Fruit fly (Drosophila melanogaster): ENCODE results near the gene mRpS21.

Gene mRpS21

dm6 chr3R:13401722-13402296 is 20.2 kb upstream of the mRpS21 start, which contains the start of gene GILT1:
TSS of gene GILT1 (minus strand) at chr3R:13401862.
- no peak for TF ChIP-seq Eip75B (GFP tag; optimal IDR thresholded peaks at IDR 0.05)
- no peak for TF ChIP-seq CG11902 (GFP tag; optimal IDR thresholded peaks at IDR 0.05)
- TF ChIP-seq Smox (GFP tag; optimal IDR thresholded peaks at IDR 0.05): peak; percentile 30
- TF ChIP-seq pdm3 (GFP tag; optimal IDR thresholded peaks at IDR 0.05): no peak
- no peak for TF ChIP-seq CG3032 (tag; optimal IDR thresholded peaks at IDR 0.05)
- TF ChIP-seq CG1621 (tag; optimal IDR thresholded peaks at IDR 0.05): no peak
- TF ChIP-seq CG3919 (GFP tag; optimal IDR thresholded peaks at IDR 0.05): peak; percentile 24
- peak; percentile 11 for TF ChIP-seq fkh (GFP tag; optimal IDR thresholded peaks at IDR 0.05)
- 0 out of 2 replicates have a peak, but pooled peaks have one; percentile 7 for TF ChIP-seq CG15336 (GFP tag; IDR thresholded peaks at IDR 0.05)
- TF ChIP-seq Hr39 (GFP tag; optimal IDR thresholded peaks at IDR 0.05): no peak
- no peak for TF ChIP-seq net (GFP tag; optimal IDR thresholded peaks at IDR 0.05)
- peak; percentile 27 for TF ChIP-seq Hr4 (GFP tag; optimal IDR thresholded peaks at IDR 0.05)
- TF ChIP-seq esn (GFP tag; optimal IDR thresholded peaks at IDR 0.05): peak; percentile 20
- no peak for TF ChIP-seq CG11762 (GFP tag; optimal IDR thresholded peaks at IDR 0.05; ENCODE audit: insufficient read depth)
- peak; percentile 44 for TF ChIP-seq CG6854 (GFP tag; optimal IDR thresholded peaks at IDR 0.05)
- TF ChIP-seq eg (GFP tag; IDR thresholded peaks at IDR 0.05): peak; percentile 38; the same call in 2 of the 3 replicates
- peak; percentile 36 for TF ChIP-seq vri (GFP tag; optimal IDR thresholded peaks at IDR 0.05)
- no peak for TF ChIP-seq Blimp-1 (GFP tag; optimal IDR thresholded peaks at IDR 0.05)
- TF ChIP-seq CG9139 (GFP tag; optimal IDR thresholded peaks at IDR 0.05): no peak
- TF ChIP-seq CG8632 (GFP tag; optimal IDR thresholded peaks at IDR 0.05): no peak
- TF ChIP-seq CG6808 (GFP tag; optimal IDR thresholded peaks at IDR 0.05): no peak
- TF ChIP-seq CG11294 (GFP tag; IDR thresholded peaks at IDR 0.05): no peak

dm6 chr3R:13400902-13401721 is 19.5 kb upstream of the mRpS21 start:
- TF ChIP-seq CG1621 (tag; optimal IDR thresholded peaks at IDR 0.05) (peak; percentile 91), CG4318 (GFP tag; optimal IDR thresholded peaks at IDR 0.05) (peak; percentile 91), CG6808 (GFP tag; optimal IDR thresholded peaks at IDR 0.05) (peak; percentile 93), CG3919 (GFP tag; optimal IDR thresholded peaks at IDR 0.05) (peak; percentile 91), CG11294 (GFP tag; IDR thresholded peaks at IDR 0.05) (peak; percentile 74), Sox102F (GFP tag; optimal IDR thresholded peaks at IDR 0.05) (peak; percentile 95), fd85E (GFP tag; optimal IDR thresholded peaks at IDR 0.05) (peak; percentile 74), Lpt (GFP tag; optimal IDR thresholded peaks at IDR 0.05) (peak; percentile 80), CG10631 (GFP tag; optimal IDR thresholded peaks at IDR 0.05) (peak; percentile 95), Eip93F (GFP tag; optimal IDR thresholded peaks at IDR 0.05) (peak; percentile 51), CG34406 (GFP tag; optimal IDR thresholded peaks at IDR 0.05) (peak; percentile 96), salr (GFP tag; optimal IDR thresholded peaks at IDR 0.05) (peak; percentile 85 to 95), topi (GFP tag; optimal IDR thresholded peaks at IDR 0.05) (peak; percentile 93), Eip78C (GFP tag) (peak; percentile 99), Hr4 (GFP tag; optimal IDR thresholded peaks at IDR 0.05) (peak; percentile 97), CG8319 (GFP tag; optimal IDR thresholded peaks at IDR 0.05) (peak; percentile 88), esn (GFP tag; optimal IDR thresholded peaks at IDR 0.05) (peak; percentile 97), Eip75B (GFP tag; optimal IDR thresholded peaks at IDR 0.05) (peak; percentile 97), ss (GFP tag; optimal IDR thresholded peaks at IDR 0.05) (peak; percentile 91 to 93), Blimp-1 (GFP tag; optimal IDR thresholded peaks at IDR 0.05) (peak; percentile 91), svp (GFP tag) (peak; percentile 97), Sox14 (GFP tag; optimal IDR thresholded peaks at IDR 0.05) (peak; percentile 96), OdsH (GFP tag; optimal IDR thresholded peaks at IDR 0.05) (peak; percentile 96), Smox (GFP tag; optimal IDR thresholded peaks at IDR 0.05) (peak; percentile 94), eg (GFP tag; IDR thresholded peaks at IDR 0.05) (peak; percentile 85; the same call in 2 of the 3 replicates), Gug (GFP tag; IDR thresholded peaks at IDR 0.05) (peak; percentile 81), dac (GFP tag; optimal IDR thresholded peaks at IDR 0.05) (peak; percentile 82), vri (GFP tag; optimal IDR thresholded peaks at IDR 0.05) (peak; percentile 93), CG3032 (tag; optimal IDR thresholded peaks at IDR 0.05) (peak; percentile 96), CG11902 (GFP tag; optimal IDR thresholded peaks at IDR 0.05) (peak; percentile 81), CG7368 (GFP tag; optimal IDR thresholded peaks at IDR 0.05) (peak; percentile 91), fd59A (GFP tag; optimal IDR thresholded peaks at IDR 0.05) (peak; percentile 91), CG6792 (GFP tag; optimal IDR thresholded peaks at IDR 0.05) (peak; percentile 94), Met (GFP tag; optimal IDR thresholded peaks at IDR 0.05) (peak; percentile 95), spab (GFP tag; optimal IDR thresholded peaks at IDR 0.05) (peak; percentile 92), CG6854 (GFP tag; optimal IDR thresholded peaks at IDR 0.05) (peak; percentile 68), CG9139 (GFP tag; optimal IDR thresholded peaks at IDR 0.05) (peak; percentile 76), pdm3 (GFP tag; optimal IDR thresholded peaks at IDR 0.05) (peak; percentile 97)
